Fruit fly (Drosophila melanogaster): Measurements from ENCODE around the gene Nepl17.

Nepl17 gene

DNA sequence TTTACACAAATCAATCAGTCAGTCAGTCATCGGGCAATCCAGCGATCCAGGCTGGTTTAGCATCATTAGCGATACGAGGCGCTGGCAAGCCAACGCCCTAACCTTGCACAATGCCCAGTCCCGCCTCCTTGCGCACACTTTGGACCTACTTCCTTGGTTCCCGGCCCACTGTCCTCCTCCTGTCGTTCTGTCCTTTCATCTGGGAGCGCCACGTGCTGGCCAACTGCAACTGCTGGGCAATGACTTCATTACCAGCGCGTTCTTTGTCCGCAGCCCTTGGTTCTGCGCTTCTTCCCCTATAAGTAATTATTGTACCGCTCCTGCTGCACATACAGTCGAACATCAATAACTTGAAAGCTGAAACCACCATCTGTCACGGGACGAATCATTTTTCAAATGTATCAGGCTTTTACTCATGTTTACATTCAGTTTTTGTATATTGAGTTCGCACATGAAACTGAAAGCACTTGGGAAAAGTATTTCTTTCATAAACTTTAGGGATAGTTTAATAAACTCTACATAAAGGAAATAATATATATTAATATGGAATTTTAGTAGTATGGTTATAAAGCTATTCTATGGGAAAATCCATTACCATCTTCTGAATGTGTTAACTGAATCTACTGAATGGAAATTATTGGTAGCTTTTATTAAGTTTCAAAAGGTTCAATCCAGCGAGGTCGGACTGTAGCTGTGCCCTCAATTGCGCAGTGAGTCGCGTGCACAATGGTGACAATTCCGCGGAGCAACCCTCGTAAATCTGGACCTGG, 25.0 kb upstream of the Nepl17 start:
- no peak for TF ChIP-seq noc (tag; optimal IDR thresholded peaks at IDR 0.05)

DNA sequence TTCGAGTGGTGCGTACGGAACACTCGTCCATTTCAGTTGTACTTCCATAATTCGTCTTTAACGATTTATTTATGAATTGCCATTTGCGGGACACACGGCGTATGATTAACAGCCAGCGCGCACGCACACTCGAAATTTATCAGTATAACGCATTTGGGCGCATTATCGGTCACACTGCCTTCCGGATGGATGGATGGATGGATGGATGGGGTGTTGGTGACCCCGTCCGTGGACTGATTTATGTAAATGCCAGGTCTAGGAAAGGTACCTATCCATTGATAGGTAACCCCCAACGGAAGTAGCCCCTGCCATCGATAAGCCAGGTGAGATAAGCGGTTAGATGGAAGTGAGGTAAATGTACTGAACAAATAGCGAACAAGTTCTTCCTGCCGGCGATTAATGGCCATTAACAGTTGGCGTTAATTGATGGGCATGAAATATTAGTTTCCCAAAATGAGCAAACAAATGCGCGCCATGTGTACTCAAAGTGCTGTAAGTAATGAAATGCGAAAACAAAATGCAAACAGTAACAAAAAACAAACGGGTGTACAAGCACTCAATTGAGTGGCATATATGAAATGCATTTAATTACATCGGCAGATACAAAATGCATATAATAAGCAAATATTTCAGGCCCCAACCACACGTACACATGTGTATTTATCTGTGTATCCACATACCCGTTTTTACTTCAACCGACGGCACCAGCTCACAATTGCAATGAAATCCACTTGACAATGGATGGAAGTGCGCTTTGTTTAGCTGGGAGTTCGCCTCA, 23.8 kb upstream of the Nepl17 start:
- TF ChIP-seq noc (tag; optimal IDR thresholded peaks at IDR 0.05), result no peak

DNA sequence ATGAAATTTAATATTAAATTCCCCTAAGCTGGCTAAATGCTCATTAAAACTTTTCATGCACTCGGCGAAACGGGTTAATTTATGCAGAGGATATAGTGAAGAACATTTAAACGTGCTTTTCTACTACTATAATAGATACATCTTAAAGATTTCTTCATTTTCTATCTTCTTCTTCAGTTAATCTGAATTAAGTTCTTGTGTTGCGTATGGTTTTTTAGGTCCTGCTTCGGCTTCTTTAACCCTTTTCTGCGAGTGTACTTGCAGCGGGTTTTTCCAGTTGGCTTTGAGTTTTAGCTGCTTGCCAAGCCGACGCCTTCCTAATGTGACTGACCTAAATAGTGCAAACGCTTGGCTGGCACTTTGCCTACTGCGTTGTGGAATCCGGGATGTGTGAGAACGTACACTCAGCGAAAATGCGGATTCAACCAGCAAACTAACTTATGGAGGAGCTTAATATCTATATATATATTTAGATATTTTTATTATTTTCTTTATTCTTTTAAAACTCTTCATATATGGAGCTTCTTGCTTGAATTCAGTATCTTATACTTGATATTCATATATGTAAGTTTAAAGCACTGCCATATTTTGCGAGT, 21.9 kb upstream of the Nepl17 start:
- no peak for TF ChIP-seq noc (tag; optimal IDR thresholded peaks at IDR 0.05)

DNA sequence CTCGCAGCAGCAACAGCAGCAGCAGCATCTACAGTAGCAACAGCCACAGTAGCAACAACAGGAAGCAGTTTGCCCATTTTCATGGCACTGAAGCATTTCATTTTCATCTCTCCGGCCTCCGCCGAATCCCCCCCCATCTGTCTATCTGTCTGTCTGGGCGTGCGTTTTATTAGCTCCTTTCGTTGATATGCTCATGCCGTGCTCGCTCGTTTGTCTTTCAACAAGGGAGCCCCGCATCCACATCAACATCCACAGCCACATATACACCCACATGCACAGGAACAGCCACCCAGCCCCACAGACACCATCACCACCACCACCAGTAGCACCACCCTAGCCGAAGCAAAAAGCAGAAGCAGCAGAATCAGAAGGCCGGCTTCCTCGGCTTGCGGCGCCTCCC, 21.2 kb upstream of the Nepl17 start:
- TF ChIP-seq noc (tag; optimal IDR thresholded peaks at IDR 0.05), result no peak

DNA sequence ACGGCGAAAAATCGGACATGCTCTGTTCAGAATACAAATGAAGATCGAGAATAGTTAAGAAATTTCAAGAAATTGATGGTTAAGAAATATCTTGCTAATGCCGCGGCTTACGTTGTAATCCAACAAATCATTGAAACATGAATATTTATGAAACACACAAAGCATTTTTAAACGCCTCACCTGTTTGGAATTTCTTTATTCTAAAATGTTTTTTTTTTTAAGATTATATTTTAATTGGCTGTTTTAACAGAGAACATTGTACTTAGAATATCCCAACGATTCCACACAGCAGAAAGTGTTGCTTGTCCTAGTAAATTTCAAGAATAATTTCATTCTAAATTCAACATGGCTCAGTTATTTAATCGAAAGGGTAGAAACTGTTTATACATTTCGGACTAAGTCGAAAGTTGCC, 20.7 kb upstream of the Nepl17 start:
- TF ChIP-seq noc (tag; optimal IDR thresholded peaks at IDR 0.05), result no peak

DNA sequence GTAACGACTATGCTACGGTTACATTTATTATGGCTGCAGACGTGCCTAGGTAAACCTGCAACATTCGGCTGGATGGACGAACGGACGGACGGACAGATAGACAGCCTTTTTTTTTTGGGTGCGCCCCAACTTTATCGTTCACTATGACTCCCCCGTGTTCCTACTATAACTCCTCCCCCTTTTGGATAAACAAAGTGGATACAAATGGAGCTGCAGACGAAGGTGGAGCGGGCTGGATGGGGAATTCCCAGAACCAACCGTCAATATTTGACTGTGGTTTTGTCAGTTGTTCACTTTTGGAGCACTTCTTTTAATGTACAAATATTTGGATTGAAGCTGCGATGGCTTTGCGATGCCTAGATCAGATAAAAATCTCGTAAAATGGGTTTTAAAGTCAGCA, 16.6 kb upstream of the Nepl17 start:
- TF ChIP-seq noc (tag; optimal IDR thresholded peaks at IDR 0.05), result no peak

DNA sequence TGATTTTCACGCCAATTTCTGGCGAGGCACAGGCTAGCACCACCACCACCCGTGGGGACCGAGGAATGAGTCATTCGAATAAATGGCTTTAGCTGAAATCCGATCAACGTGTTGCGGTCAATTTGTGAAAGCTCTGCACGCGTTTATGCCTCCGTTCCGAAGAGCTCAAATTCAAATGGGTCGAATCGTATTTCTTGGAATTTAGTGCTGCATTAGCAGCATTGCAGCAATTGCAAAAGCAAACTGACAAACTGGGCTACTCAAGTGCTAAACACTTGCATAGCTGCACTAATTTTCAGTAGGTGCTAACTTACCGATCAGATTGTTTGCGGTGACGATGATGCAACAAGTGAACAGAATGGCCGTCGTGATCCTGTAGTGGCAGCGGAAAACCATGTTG, 15.9 kb upstream of the Nepl17 start:
- no peak for TF ChIP-seq noc (tag; optimal IDR thresholded peaks at IDR 0.05)

DNA sequence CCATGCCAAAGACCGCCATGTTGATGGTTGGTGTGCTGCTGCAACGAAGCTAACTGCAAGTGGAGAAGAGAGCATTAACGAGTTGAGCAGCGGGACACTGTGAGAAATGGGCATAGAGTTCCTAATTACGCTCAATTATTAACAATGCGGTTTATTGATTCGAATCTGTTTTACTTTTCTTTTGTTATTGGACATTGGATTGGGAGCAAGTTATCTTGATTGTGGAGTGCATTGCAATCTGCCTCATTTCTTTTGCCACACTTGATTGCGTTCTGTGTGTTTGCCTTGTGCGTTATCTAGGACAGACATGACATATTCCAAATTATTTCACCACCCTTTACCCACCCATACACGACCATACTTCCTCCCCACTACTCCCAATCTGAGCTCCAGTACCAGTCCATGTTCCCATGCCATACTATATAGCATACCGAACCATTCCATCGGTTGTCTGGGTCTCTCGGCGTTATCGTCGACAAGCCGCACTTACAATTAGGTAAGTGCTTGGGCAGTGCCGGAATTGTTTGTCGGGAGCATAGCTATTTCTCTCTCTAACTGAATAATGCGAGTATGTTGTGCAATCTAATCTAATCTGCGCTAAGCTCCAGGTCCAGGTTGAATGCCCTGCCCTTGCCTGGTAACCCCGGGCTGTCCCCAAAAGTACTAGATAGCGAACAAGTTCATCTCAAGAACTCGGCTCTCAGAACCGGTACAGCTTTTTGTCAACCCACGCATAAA, 15.2 kb upstream of the Nepl17 start:
- no peak for TF ChIP-seq noc (tag; optimal IDR thresholded peaks at IDR 0.05)

DNA sequence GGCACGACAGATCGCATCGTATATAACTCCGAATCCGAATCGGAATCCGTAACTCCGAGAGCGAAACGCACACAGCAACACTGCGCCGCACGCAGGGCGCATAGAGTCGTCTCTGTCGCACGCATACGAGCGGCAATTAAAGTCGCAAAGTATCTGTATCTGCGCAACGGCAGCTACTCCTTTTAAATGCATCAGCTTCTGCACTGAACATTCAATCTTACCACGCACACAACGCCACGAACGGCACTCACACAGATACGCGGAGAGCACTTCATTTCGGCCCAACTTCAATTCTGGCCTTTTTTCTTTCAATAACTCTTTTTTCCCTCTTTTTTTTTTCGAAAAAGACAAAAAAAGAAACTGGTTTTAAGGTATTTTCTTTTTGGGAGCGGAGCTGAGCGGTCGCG, 14.5 kb upstream of the Nepl17 start:
- TF ChIP-seq noc (tag; optimal IDR thresholded peaks at IDR 0.05), result no peak

DNA sequence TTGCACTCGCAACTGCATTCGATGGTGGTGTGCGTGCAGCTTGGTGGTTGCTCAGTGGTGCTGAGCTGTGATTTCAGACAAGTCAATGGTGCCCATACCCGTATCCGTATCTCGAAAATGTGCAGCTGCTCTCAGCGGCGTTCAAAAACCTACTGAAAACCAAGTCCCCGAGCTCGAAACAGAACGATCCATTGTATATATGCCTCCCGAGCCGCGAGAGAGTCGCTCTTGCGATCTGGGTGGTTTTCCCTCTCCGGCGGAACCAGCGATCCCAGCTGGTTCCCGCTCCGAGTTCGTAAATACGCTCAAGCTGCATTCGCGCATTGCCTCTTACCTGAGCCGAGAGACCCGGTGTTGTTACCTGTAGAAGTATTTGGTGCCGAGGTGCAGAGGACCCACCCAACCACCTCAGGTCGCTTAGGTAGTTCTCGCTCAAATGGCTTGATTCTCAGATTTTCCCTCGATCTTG, 13.6 kb upstream of the Nepl17 start, which contains the start of gene Inx3:
Gene Inx3 (minus strand): TSS at position 440 of the 469 bp plus-strand sequence.
- TF ChIP-seq noc (tag; optimal IDR thresholded peaks at IDR 0.05), result no peak

DNA sequence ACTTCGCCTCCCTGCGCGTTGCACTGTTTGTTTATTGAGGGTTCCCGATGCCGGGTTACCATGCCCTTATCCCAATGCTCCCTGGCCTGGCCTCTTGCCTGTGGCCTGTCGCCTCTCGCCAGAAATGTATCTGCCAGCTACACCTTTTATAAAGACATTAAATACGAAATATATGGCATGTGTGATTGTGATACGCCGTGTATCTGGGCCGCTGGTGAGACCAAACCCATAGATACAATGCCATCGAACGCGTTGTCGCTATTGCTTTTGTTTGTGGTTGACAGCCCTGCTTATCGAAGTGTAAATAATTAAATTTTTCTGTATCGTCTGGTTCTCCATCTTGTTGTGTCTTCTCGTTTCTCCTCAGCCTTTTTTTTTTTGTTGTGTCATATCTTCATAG, 12.1 kb upstream of the Nepl17 start:
- TF ChIP-seq noc (tag; optimal IDR thresholded peaks at IDR 0.05), result no peak

DNA sequence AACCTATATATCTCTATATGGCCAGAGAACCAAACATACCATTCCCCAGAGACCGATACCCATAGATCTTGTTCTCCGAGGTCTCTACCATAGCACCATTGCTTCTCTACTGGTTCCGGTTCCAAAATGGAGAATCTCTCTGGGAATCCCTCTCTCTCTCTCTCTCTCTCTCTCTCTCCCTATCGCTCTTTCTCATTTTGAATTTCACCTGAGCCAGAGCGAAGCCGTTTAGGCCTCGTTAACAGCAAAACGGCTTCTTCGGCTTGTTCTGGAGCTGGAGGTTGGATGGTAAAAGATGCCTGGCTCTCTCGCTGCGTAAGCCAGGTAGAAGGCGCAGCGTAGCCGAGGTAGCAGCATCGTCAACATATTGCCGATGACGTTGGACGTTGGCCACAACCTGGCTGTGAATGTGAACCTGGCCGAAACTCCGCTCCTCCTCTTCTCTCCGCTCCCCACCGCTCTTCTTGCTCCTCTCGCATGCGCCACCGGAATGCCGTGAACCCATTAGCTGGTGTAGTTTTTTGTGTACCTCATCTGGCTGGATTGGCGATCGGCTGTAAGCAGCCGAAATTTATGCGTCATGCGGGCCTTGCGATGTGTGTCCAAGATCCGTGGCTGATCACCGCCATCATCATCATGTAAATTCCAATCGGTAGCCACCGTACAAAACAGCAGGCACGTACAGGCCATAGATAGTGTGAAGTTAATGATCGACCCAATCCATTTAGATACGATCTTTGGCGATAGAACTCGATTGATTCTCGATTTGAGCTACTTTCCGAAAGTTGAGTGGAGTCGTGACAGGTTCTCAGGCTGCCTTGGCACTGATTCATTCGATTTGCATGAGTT, 11.2 kb upstream of the Nepl17 start:
- TF ChIP-seq noc (tag; optimal IDR thresholded peaks at IDR 0.05), result no peak

DNA sequence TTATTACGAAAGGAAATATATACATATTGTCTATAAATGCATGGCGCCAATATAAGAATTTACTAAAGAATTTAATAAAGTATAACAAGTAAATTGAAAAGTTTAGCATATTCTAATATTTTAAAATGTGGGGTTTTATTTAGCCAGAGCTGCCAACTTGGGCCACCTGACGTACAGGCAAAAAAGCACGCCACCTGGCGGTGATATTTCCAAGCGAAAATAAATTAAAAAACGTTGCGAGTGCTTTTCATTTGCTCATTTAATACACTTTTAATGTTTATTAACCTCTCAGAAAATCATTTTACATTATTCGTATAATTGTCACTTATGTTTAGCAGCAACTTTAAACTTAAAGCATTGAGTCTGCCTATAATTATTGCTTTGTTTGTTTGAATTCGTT, 2.3 kb upstream of the Nepl17 start:
- no peak for TF ChIP-seq noc (tag; optimal IDR thresholded peaks at IDR 0.05)

DNA sequence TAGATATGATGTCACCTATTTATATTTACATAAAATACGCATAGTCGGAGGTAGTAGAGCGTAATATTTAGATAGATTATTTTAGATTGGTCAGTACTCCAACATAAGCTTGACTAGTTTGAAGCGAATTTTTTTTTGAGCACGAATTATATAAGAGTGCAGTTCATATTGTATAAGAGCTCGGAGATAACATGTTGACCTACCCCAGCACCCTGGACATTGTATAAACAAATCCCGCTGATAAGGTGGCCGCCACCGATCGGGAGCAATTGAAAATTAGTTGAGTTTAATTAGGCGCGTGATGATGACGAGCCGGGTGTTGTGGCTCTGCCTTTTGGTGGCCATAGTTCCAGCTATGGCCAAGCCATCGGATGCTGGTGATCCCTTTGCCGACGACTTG, 2.6 kb downstream of the Nepl17 start, which contains the start of gene Nepl18:
Gene Nepl18 (plus strand): TSS at position 277 of the 400 bp plus-strand sequence.
- TF ChIP-seq noc (tag; optimal IDR thresholded peaks at IDR 0.05), result no peak

Data from whole organism, larva.